Worm (Caenorhabditis elegans) whole organism, L4 larva: Measurements from ENCODE around the gene F54D1.6.

Experiments used
- T20F7.1 ChIP-seq: fragments of 200-800 bp; sonication (Bioruptor generic); optimal IDR thresholded peaks from 2 replicates; lab custom pipeline; 2018; ENCODE audit warnings: mild to moderate bottlenecking, missing genetic modification characterization, missing compliant biosample characterization
- ama-1 ChIP-seq: fragments of 150-350 bp; optimal IDR thresholded peaks from 2 replicates; lab custom pipeline; 2014; ENCODE audit warnings: inconsistent platforms, mixed read lengths
- ceh-82 ChIP-seq: sonication (generic microtip); optimal IDR thresholded peaks from 2 replicates; lab custom pipeline; 2017; ENCODE audit warnings: missing biosample characterization, missing genetic modification characterization
- ces-1 ChIP-seq: fragments of 150-350 bp; sonication (generic microtip); optimal IDR thresholded peaks from 4 replicates; lab custom pipeline; 2014; ENCODE audit warnings: missing biosample characterization, missing genetic modification reagents, missing genetic modification characterization
- fkh-10 ChIP-seq: fragments of 150-350 bp; optimal IDR thresholded peaks from 2 replicates; lab custom pipeline; 2014; ENCODE audit warnings: missing biosample characterization, missing genetic modification reagents, missing genetic modification characterization
- hif-1 ChIP-seq, 2 experiments: sonication (generic microtip); optimal IDR thresholded peaks; 2 replicates each; lab custom pipeline; 2016 to 2017; ENCODE audit warnings: missing compliant biosample characterization in 2 of 2, missing genetic modification characterization in 2 of 2, missing genetic modification reagents in 2 of 2, missing genotype in 2 of 2, mild to moderate bottlenecking in 1 of 2
- lin-29 ChIP-seq: fragments of 200-800 bp; sonication (Bioruptor generic); IDR thresholded peaks from 2 replicates; pipeline ENCODE4 v1.3.6; 2022; ENCODE audit warnings: missing genetic modification reagents, missing genetic modification characterization, missing compliant biosample characterization
- mxl-2 ChIP-seq: fragments of 200-800 bp; sonication (Bioruptor generic); conservative IDR thresholded peaks from 2 replicates; pipeline ENCODE4 v1.3.6; 2022; ENCODE audit warnings: missing genetic modification reagents, missing genetic modification characterization, missing compliant biosample characterization
- nhr-11 ChIP-seq: fragments of 150-350 bp; optimal IDR thresholded peaks from 2 replicates; lab custom pipeline; 2014; ENCODE audit warnings: missing biosample characterization, missing genetic modification characterization
- pha-4 ChIP-seq, 2 experiments: fragments of 150-350 bp in 1 of 2; fragments of 200-800 bp in 1 of 2; sonication (Bioruptor generic) in 1 of 2; IDR thresholded peaks in 1 of 2; optimal IDR thresholded peaks in 1 of 2; 2 replicates each; pipeline versions ENCODE4 v1.3.6 to Lab custom; 2014 to 2022; ENCODE audit warnings: missing genetic modification characterization in 2 of 2, missing genetic modification reagents in 2 of 2, missing biosample characterization in 1 of 2, missing compliant biosample characterization in 1 of 2
- unc-62 ChIP-seq, 3 experiments: fragments of 150-350 bp in 1 of 3; sonication (generic microtip); optimal IDR thresholded peaks in 2 of 3; peaks in 1 of 3; 1 replicate in 1 of 3; 2 replicates in 2 of 3; lab custom pipeline; 2014 to 2017; ENCODE audit warnings: missing biosample characterization in 3 of 3, missing genetic modification characterization in 3 of 3, missing genetic modification reagents in 3 of 3, missing genotype in 1 of 3
- ztf-11 ChIP-seq: fragments of 150-350 bp; optimal IDR thresholded peaks from 2 replicates; lab custom pipeline; 2014; ENCODE audit warnings: missing biosample characterization, missing genetic modification characterization

DNA sequence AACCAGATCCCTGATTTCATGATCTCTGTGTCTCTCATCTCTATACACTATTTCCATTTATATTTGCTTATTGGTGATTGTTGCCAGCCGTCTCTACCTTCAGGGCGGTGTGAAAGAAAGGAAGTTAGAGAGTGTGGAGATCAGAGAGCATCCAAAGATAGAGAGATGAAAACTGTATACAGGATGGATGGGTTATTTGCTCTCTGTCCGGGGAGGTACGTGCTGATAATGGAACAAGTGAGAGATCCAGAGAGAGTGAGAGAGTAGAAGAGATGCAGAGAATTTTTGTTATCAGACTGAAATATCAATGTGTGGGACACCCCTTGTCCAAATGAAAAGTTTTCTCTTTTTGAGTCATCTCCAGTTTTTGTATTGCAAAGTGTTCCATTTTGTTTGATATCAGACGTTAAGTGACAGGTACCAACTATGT lies 3.5 kb upstream of the F54D1.6 start:
- no peak for TF ChIP-seq lin-29 (GFP tag; lab: Robert Waterston, UW)
- no peak for TF ChIP-seq ces-1 (GFP tag; lab: Kevin White, UChicago)
- peak in 1 of 2 experiments; percentile 59 for TF ChIP-seq hif-1 (tag; optimal IDR thresholded peaks at IDR 0.05; lab: Kevin White, UChicago)
- peak; percentile 72 for TF ChIP-seq pha-4 (GFP tag; IDR thresholded peaks at IDR 0.05; lab: Robert Waterston, UW)
- TF ChIP-seq pha-4 (tag; optimal IDR thresholded peaks at IDR 0.05; lab: Kevin White, UChicago) = peak; percentile 71
- TF ChIP-seq T20F7.1 (GFP tag; lab: Kevin White, UChicago) = peak; percentile 12
- TF ChIP-seq mxl-2 (GFP tag; lab: Robert Waterston, UW) = 0 out of 2 replicates have a peak, but pooled peaks have one; percentile 3
- no peak for TF ChIP-seq ztf-11 (tag; lab: Kevin White, UChicago)
- no peak for TF ChIP-seq nhr-11 (tag; lab: Kevin White, UChicago)
- no peak for TF ChIP-seq ceh-82 (tag; lab: Kevin White, UChicago)
- no peak for TF ChIP-seq ama-1
- no peak for TF ChIP-seq fkh-10 (GFP tag; lab: Kevin White, UChicago)
- TF ChIP-seq unc-62 (GFP tag; optimal IDR thresholded peaks at IDR 0.05 in 1 of 2; lab: Kevin White, UChicago) = peak in 1 of 2 experiments; percentile 27
- no peak for TF ChIP-seq unc-62 (tag; optimal IDR thresholded peaks at IDR 0.05; lab: Kevin White, UChicago)
